Fruit fly (Drosophila melanogaster) whole organism, adult: ENCODE results near the gene CG17672.

Experiments used
- CG11617 ChIP-seq: fragments of 200-800 bp; sonication (Bioruptor generic); optimal IDR thresholded peaks from 2 replicates; lab custom pipeline; 2017; ENCODE audit warnings: mild to moderate bottlenecking, missing biosample characterization, missing genetic modification reagents, missing genetic modification characterization
- CG14711 ChIP-seq: fragments of 200-800 bp; sonication (Bioruptor generic); optimal IDR thresholded peaks from 2 replicates; lab custom pipeline; 2018; ENCODE audit warnings: missing biosample characterization, mild to moderate bottlenecking, missing genetic modification characterization, moderate library complexity
- Clk ChIP-seq: fragments of 200-800 bp; sonication (Bioruptor generic); optimal IDR thresholded peaks from 2 replicates; lab custom pipeline; 2017; ENCODE audit warnings: missing biosample characterization, missing genetic modification characterization
- Crg-1 ChIP-seq: fragments of 200-800 bp; sonication (Bioruptor generic); optimal IDR thresholded peaks from 2 replicates; lab custom pipeline; 2016; ENCODE audit warnings: missing biosample characterization, missing genetic modification characterization
- Hr96 ChIP-seq: fragments of 200-800 bp; sonication (Bioruptor generic); optimal IDR thresholded peaks from 2 replicates; lab custom pipeline; 2016; ENCODE audit warnings: missing biosample characterization, missing genetic modification characterization
- bab1 ChIP-seq: fragments of 200-800 bp; sonication (Bioruptor generic); optimal IDR thresholded peaks from 3 replicates; lab custom pipeline; 2019; ENCODE audit warnings: missing biosample characterization, mild to moderate bottlenecking, missing genetic modification characterization, moderate library complexity
- cnc ChIP-seq, 2 experiments: fragments of >200 bp; optimal IDR thresholded peaks; 2 replicates each; lab custom pipeline; 2017
- kay ChIP-seq: fragments of 200-800 bp; sonication (Bioruptor generic); peaks from one replicate; lab custom pipeline; 2016; ENCODE audit warnings: missing biosample characterization, missing genetic modification characterization, borderline replicate concordance
- ovo ChIP-seq: fragments of 200-800 bp; sonication (Bioruptor generic); optimal IDR thresholded peaks from 2 replicates; lab custom pipeline; 2016; ENCODE audit warnings: missing biosample characterization, missing genetic modification characterization
- pad ChIP-seq: fragments of 200-800 bp; sonication (Bioruptor generic); optimal IDR thresholded peaks from 3 replicates; lab custom pipeline; 2017; ENCODE audit warnings: missing biosample characterization, missing genetic modification characterization, mild to moderate bottlenecking, moderate library complexity, missing genetic modification reagents
- toe ChIP-seq: fragments of 200-800 bp; sonication (Bioruptor generic); optimal IDR thresholded peaks from 2 replicates; lab custom pipeline; 2016; ENCODE audit warnings: missing biosample characterization, missing genetic modification characterization

DNA sequence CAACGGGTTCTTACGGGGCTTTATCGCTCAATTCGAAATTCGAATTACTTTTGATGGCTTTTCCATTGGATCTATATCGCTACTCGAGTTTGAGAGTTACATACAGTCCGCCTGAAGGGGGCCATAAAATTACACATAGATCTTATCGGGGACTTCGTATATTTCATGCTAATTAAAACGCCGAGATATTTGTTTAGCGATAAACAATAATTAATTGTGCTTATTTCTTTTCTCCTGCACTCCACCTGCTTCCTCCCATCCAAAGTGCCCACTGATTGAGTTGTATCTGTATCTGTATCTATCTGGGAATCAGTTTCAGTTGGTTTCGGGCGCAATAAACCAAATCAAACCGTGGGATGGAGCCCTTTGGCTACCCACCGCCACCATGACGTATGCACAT, 36.9 kb downstream of the CG17672 start:
- TF ChIP-seq Crg-1 (no peak), toe (GFP tag; lab: Kevin White, UChicago) (no peak), bab1 (no peak), CG14711 (tag; lab: Kevin White, UChicago) (no peak), kay (GFP tag; lab: Kevin White, UChicago) (no peak), Hr96 (GFP tag; lab: Kevin White, UChicago) (no peak), pad (no peak), ovo (GFP tag; lab: Kevin White, UChicago) (no peak), CG11617 (GFP tag; lab: Kevin White, UChicago) (no peak), cnc (optimal IDR thresholded peaks at IDR 0.05; lab: Kevin White, UChicago) (no peak), Clk (GFP tag; lab: Kevin White, UChicago) (no peak)
